Fruit fly (Drosophila melanogaster) whole organism, wandering third instar larva: Measurements from ENCODE around the gene xit.

Source experiments
- Abd-B ChIP-seq: fragments of >200 bp; optimal IDR thresholded peaks from 2 replicates; lab custom pipeline; 2017; ENCODE audit warnings: missing biosample characterization, missing genetic modification characterization
- Dfd ChIP-seq: fragments of >200 bp; optimal IDR thresholded peaks from 2 replicates; lab custom pipeline; 2017; ENCODE audit warnings: missing biosample characterization, missing genetic modification characterization
- Dif ChIP-seq: fragments of 200-275, 200-300 bp; sonication (Bioruptor generic); optimal IDR thresholded peaks from 2 replicates; lab custom pipeline; 2018; ENCODE audit warnings: missing biosample characterization, missing genetic modification characterization; ENCODE audit not compliant: partially characterized antibody
- Myc ChIP-seq: fragments of >200 bp; optimal IDR thresholded peaks from 2 replicates; lab custom pipeline; 2017
- OdsH ChIP-seq: fragments of 200-800 bp; sonication (Bioruptor generic); optimal IDR thresholded peaks from 2 replicates; lab custom pipeline; 2016; ENCODE audit warnings: missing biosample characterization, mild to moderate bottlenecking, missing genetic modification characterization
- Rel ChIP-seq, 2 experiments: fragments of 200-800 bp; sonication (Bioruptor generic) in 1 of 2; optimal IDR thresholded peaks; 2 replicates in 1 of 2; 3 replicates in 1 of 2; lab custom pipeline; 2016 to 2019; ENCODE audit warnings: mild to moderate bottlenecking in 2 of 2, missing biosample characterization in 2 of 2, missing genetic modification characterization in 2 of 2, moderate library complexity in 1 of 2
- Sp1 ChIP-seq: fragments of 200-800 bp; sonication (Bioruptor generic); optimal IDR thresholded peaks from 3 replicates; lab custom pipeline; 2019; ENCODE audit warnings: missing biosample characterization, mild to moderate bottlenecking, missing genetic modification characterization, moderate library complexity
- br ChIP-seq: fragments of 200-800 bp; sonication (Bioruptor generic); optimal IDR thresholded peaks from 2 replicates; lab custom pipeline; 2016; ENCODE audit warnings: missing biosample characterization, missing genetic modification characterization
- lola ChIP-seq: fragments of >200 bp; optimal IDR thresholded peaks from 2 replicates; lab custom pipeline; 2017; ENCODE audit warnings: missing biosample characterization, missing genetic modification characterization
- pan ChIP-seq: fragments of >200 bp; optimal IDR thresholded peaks from 2 replicates; lab custom pipeline; 2017
- psq ChIP-seq: fragments of 200-800 bp; sonication (Bioruptor generic); optimal IDR thresholded peaks from 3 replicates; lab custom pipeline; 2017; ENCODE audit warnings: missing biosample characterization, mild to moderate bottlenecking, missing genetic modification characterization, moderate library complexity
- sv ChIP-seq: fragments of 200-800 bp; sonication (Bioruptor generic); optimal IDR thresholded peaks from 3 replicates; lab custom pipeline; 2016; ENCODE audit warnings: missing biosample characterization, missing genetic modification characterization
- usp ChIP-seq: fragments of >200 bp; optimal IDR thresholded peaks from 2 replicates; lab custom pipeline; 2017; ENCODE audit warnings: missing biosample characterization, missing genetic modification characterization

dm6 chrX:6804485-6805295, 16.1 kb upstream of the xit start:
- TF ChIP-seq psq (peak; percentile 91), OdsH (GFP tag; lab: Kevin White, UChicago) (peak; percentile 96), Dfd (GFP tag; lab: Kevin White, UChicago) (no peak), lola (GFP tag; lab: Kevin White, UChicago) (no peak), Dif (peak; percentile 70), pan (lab: Kevin White, UChicago) (no peak), br (peak; percentile 96), Myc (lab: Kevin White, UChicago) (no peak), sv (GFP tag; lab: Kevin White, UChicago) (peak; percentile 64), Sp1 (GFP tag; lab: Kevin White, UChicago) (peak; percentile 90), usp (no peak), Rel (GFP tag; optimal IDR thresholded peaks at IDR 0.05; lab: Kevin White, UChicago) (peak; percentile 94), Rel (tag; optimal IDR thresholded peaks at IDR 0.05; lab: Kevin White, UChicago) (peak; percentile 53), Abd-B (GFP tag; lab: Kevin White, UChicago) (no peak)
